Worm (Caenorhabditis elegans) whole organism, L1 larva: ENCODE data around the gene dmd-3.

Source experiments
- C34B4.2 ChIP-seq: sonication (generic microtip); optimal IDR thresholded peaks from 2 replicates; lab custom pipeline; 2017; ENCODE audit warnings: mild to moderate bottlenecking, missing genetic modification characterization, missing compliant biosample characterization
- aha-1 ChIP-seq: fragments of 150-350 bp; optimal IDR thresholded peaks from 2 replicates; lab custom pipeline; 2014; ENCODE audit warnings: missing biosample characterization, missing genetic modification characterization
- aly-2 ChIP-seq: fragments of 150-350 bp; optimal IDR thresholded peaks from 2 replicates; lab custom pipeline; 2014; ENCODE audit warnings: missing biosample characterization, missing genetic modification characterization
- blmp-1 ChIP-seq: fragments of 150-350 bp; optimal IDR thresholded peaks from 2 replicates; lab custom pipeline; 2014; ENCODE audit warnings: missing biosample characterization, missing genetic modification characterization
- ceh-8 ChIP-seq: fragments of 200-800 bp; sonication (Bioruptor generic); optimal IDR thresholded peaks from 2 replicates; lab custom pipeline; 2018; ENCODE audit warnings: mild to moderate bottlenecking, missing genetic modification characterization, moderate library complexity, missing compliant biosample characterization
- ceh-90 ChIP-seq: sonication (generic microtip); optimal IDR thresholded peaks from 2 replicates; lab custom pipeline; 2016; ENCODE audit warnings: missing genetic modification characterization, missing compliant biosample characterization
- dpl-1 ChIP-seq, 3 experiments: fragments of 150-350 bp in 2 of 3; sonication (generic microtip) in 1 of 3; optimal IDR thresholded peaks; 2 replicates each; lab custom pipeline; 2014 to 2017; ENCODE audit warnings: missing biosample characterization in 3 of 3, missing genetic modification characterization in 3 of 3, missing genetic modification reagents in 3 of 3
- dsc-1 ChIP-seq: sonication (generic microtip); optimal IDR thresholded peaks from 2 replicates; lab custom pipeline; 2016; ENCODE audit warnings: mild to moderate bottlenecking, missing genetic modification characterization, missing compliant biosample characterization
- efl-1 ChIP-seq, 4 experiments: fragments of 150-350 bp; optimal IDR thresholded peaks in 3 of 4; peaks in 1 of 4; 1 replicate in 1 of 4; 2 replicates in 3 of 4; lab custom pipeline; 2014; ENCODE audit warnings: missing biosample characterization in 2 of 4, missing genetic modification characterization in 2 of 4, missing genetic modification reagents in 2 of 4
- egl-27 ChIP-seq, 2 experiments: fragments of 150-350 bp in 1 of 2; sonication (generic microtip); optimal IDR thresholded peaks; 3 replicates each; lab custom pipeline; 2017 to 2018; ENCODE audit warnings: missing biosample characterization in 2 of 2, missing genetic modification characterization in 2 of 2, missing genetic modification reagents in 2 of 2
- elt-2 ChIP-seq: sonication (generic microtip); optimal IDR thresholded peaks from 2 replicates; lab custom pipeline; 2016; ENCODE audit warnings: missing genetic modification characterization, mild to moderate bottlenecking, inconsistent platforms, missing compliant biosample characterization, missing genetic modification reagents
- elt-3 ChIP-seq, 6 experiments: fragments of 150-350 bp in 1 of 6; sonication (generic microtip); optimal IDR thresholded peaks; 2 replicates each; lab custom pipeline; 2017 to 2018; ENCODE audit warnings: missing biosample characterization in 6 of 6, missing genetic modification characterization in 6 of 6, inconsistent platforms in 1 of 6
- ets-5 ChIP-seq: fragments of 200-800 bp; sonication (Bioruptor generic); IDR thresholded peaks from 2 replicates; pipeline ENCODE4 v1.3.6; 2022; ENCODE audit warnings: missing genetic modification characterization, missing compliant biosample characterization
- fkh-4 ChIP-seq: sonication (generic microtip); optimal IDR thresholded peaks from 2 replicates; lab custom pipeline; 2016; ENCODE audit warnings: missing compliant biosample characterization, missing genetic modification characterization, borderline replicate concordance
- fkh-8 ChIP-seq: sonication (generic microtip); optimal IDR thresholded peaks from 2 replicates; lab custom pipeline; 2016; ENCODE audit warnings: mild to moderate bottlenecking, missing genetic modification characterization, missing compliant biosample characterization
- fos-1 ChIP-seq: fragments of 150-350 bp; optimal IDR thresholded peaks from 2 replicates; lab custom pipeline; 2014; ENCODE audit warnings: missing biosample characterization, missing genetic modification characterization
- grh-1 ChIP-seq: fragments of 200-800 bp; sonication (Bioruptor generic); IDR thresholded peaks from 2 replicates; pipeline ENCODE4 v1.3.6; 2022; ENCODE audit warnings: missing genetic modification reagents, missing genetic modification characterization, missing compliant biosample characterization
- hpl-2 ChIP-seq: fragments of 150-350 bp; optimal IDR thresholded peaks from 2 replicates; lab custom pipeline; 2014; ENCODE audit warnings: missing biosample characterization, missing genetic modification reagents, missing genetic modification characterization
- lin-14 ChIP-seq: fragments of 200-800 bp; sonication (Bioruptor generic); optimal IDR thresholded peaks from 2 replicates; lab custom pipeline; 2018; ENCODE audit warnings: mild to moderate bottlenecking, missing genetic modification characterization, moderate library complexity, missing compliant biosample characterization
- lin-15B ChIP-seq: fragments of 150-350 bp; sonication (generic microtip); optimal IDR thresholded peaks from 3 replicates; lab custom pipeline; 2014; ENCODE audit warnings: missing biosample characterization, missing genetic modification characterization
- lir-3 ChIP-seq: sonication (generic microtip); optimal IDR thresholded peaks from 2 replicates; lab custom pipeline; 2016; ENCODE audit warnings: mild to moderate bottlenecking, missing genetic modification characterization, moderate library complexity, missing compliant biosample characterization; ENCODE audit not compliant: poor library complexity
- lsy-2 ChIP-seq, 2 experiments: fragments of 150-350 bp; optimal IDR thresholded peaks; 2 replicates each; lab custom pipeline; 2014; ENCODE audit warnings: missing biosample characterization in 2 of 2, missing genetic modification characterization in 2 of 2
- mab-9 ChIP-seq: fragments of 200-800 bp; sonication (Bioruptor generic); IDR thresholded peaks from 2 replicates; pipeline ENCODE4 v1.3.6; 2022; ENCODE audit warnings: missing genetic modification reagents, missing genetic modification characterization, missing compliant biosample characterization
- nhr-11 ChIP-seq: fragments of 150-350 bp; optimal IDR thresholded peaks from 2 replicates; lab custom pipeline; 2014; ENCODE audit warnings: missing biosample characterization, missing genetic modification characterization
- nhr-20 ChIP-seq: sonication (generic microtip); optimal IDR thresholded peaks from 2 replicates; lab custom pipeline; 2016; ENCODE audit warnings: mild to moderate bottlenecking, missing genetic modification characterization, missing compliant biosample characterization
- nhr-237 ChIP-seq: fragments of 150-350 bp; optimal IDR thresholded peaks from 2 replicates; lab custom pipeline; 2014; ENCODE audit warnings: missing biosample characterization, missing genetic modification characterization
- nhr-77 ChIP-seq: fragments of 150-350 bp; optimal IDR thresholded peaks from 2 replicates; lab custom pipeline; 2014; ENCODE audit warnings: missing biosample characterization, missing genetic modification characterization
- nhr-84 ChIP-seq: sonication (generic microtip); optimal IDR thresholded peaks from 2 replicates; lab custom pipeline; 2017; ENCODE audit warnings: missing biosample characterization, missing genetic modification characterization
- nhr-85 ChIP-seq: sonication (generic microtip); peaks from one replicate; lab custom pipeline; 2016; ENCODE audit warnings: missing genetic modification characterization, inconsistent platforms, missing compliant biosample characterization
- pax-3 ChIP-seq: fragments of 200-800 bp; sonication (Bioruptor generic); optimal IDR thresholded peaks from 2 replicates; lab custom pipeline; 2018; ENCODE audit warnings: mild to moderate bottlenecking, missing genetic modification characterization, moderate library complexity, missing compliant biosample characterization
- pqm-1 ChIP-seq: sonication (generic microtip); optimal IDR thresholded peaks from 3 replicates; lab custom pipeline; 2017; ENCODE audit warnings: missing biosample characterization, missing genetic modification characterization
- rnt-1 ChIP-seq: sonication (generic microtip); optimal IDR thresholded peaks from 2 replicates; lab custom pipeline; 2016; ENCODE audit warnings: mild to moderate bottlenecking, missing genetic modification characterization, moderate library complexity, missing compliant biosample characterization
- snu-23 ChIP-seq: sonication (generic microtip); optimal IDR thresholded peaks from 2 replicates; lab custom pipeline; 2016; ENCODE audit warnings: missing genetic modification characterization, missing compliant biosample characterization
- sox-4 ChIP-seq: sonication (generic microtip); optimal IDR thresholded peaks from 2 replicates; lab custom pipeline; 2016; ENCODE audit warnings: missing genetic modification characterization, missing compliant biosample characterization
- sptf-1 ChIP-seq: fragments of 150-350 bp; optimal IDR thresholded peaks from 2 replicates; lab custom pipeline; 2014; ENCODE audit warnings: missing biosample characterization, missing genetic modification characterization
- sup-37 ChIP-seq: fragments of 200-800 bp; sonication (Bioruptor generic); optimal IDR thresholded peaks from 2 replicates; lab custom pipeline; 2018; ENCODE audit warnings: mild to moderate bottlenecking, missing genetic modification characterization, missing compliant biosample characterization
- swsn-7 ChIP-seq: sonication (generic microtip); optimal IDR thresholded peaks from 2 replicates; lab custom pipeline; 2016; ENCODE audit warnings: missing genetic modification characterization, missing compliant biosample characterization
- tbx-2 ChIP-seq: sonication (generic microtip); optimal IDR thresholded peaks from 2 replicates; lab custom pipeline; 2016; ENCODE audit warnings: missing genetic modification characterization, missing compliant biosample characterization
- tlp-1 ChIP-seq: fragments of 150-350 bp; optimal IDR thresholded peaks from 2 replicates; lab custom pipeline; 2014; ENCODE audit warnings: missing biosample characterization, missing genetic modification characterization
- unc-30 ChIP-seq: sonication (generic microtip); optimal IDR thresholded peaks from 2 replicates; lab custom pipeline; 2017; ENCODE audit warnings: missing biosample characterization, missing genetic modification characterization
- vab-15 ChIP-seq: sonication (generic microtip); optimal IDR thresholded peaks from 2 replicates; lab custom pipeline; 2017; ENCODE audit warnings: missing genotype, mild to moderate bottlenecking, missing genetic modification characterization, missing compliant biosample characterization
- xbp-1 ChIP-seq: sonication (generic microtip); optimal IDR thresholded peaks from 2 replicates; lab custom pipeline; 2016; ENCODE audit warnings: missing genetic modification characterization, missing compliant biosample characterization
- ztf-11 ChIP-seq, 2 experiments: sonication (generic microtip); optimal IDR thresholded peaks; 2 replicates each; lab custom pipeline; 2016 to 2017; ENCODE audit warnings: missing genetic modification characterization in 2 of 2, missing biosample characterization in 1 of 2, missing compliant biosample characterization in 1 of 2
- ztf-4 ChIP-seq: fragments of 150-350 bp; optimal IDR thresholded peaks from 2 replicates; lab custom pipeline; 2014; ENCODE audit warnings: missing biosample characterization, missing genetic modification characterization

The dmd-3 gene

DNA sequence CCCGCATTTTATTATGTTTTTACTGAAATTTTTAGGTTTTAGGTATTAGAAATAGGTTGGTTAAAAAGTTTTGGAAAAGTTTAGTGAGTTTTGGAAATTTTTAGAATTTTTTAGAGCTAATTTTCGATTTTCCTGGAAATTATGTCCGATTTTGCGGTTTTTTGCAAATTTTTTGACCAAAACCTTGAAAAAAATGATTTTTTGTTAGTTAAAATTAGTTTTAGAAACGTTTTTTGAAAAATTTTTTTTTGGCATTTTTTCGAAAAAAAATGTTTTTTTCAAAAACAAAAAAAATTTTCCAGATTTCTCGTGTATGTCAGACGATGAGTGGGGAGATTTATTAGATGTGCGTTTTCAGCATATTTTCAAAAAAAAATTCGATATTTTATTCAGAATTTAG is 30.3 kb downstream of the dmd-3 start, which contains the start of gene dyf-19:
Gene dyf-19 (plus strand): TSS at position 301 of the 400 bp plus-strand sequence.
- TF ChIP-seq fkh-4 (tag; lab: Kevin White, UChicago), result no peak
- no peak for TF ChIP-seq sup-37 (GFP tag; lab: Kevin White, UChicago)
- no peak for TF ChIP-seq blmp-1 (tag; lab: Kevin White, UChicago)
- no peak for TF ChIP-seq lir-3 (tag; lab: Kevin White, UChicago)
- TF ChIP-seq unc-30 (tag; lab: Kevin White, UChicago), result no peak
- TF ChIP-seq sox-4 (tag; lab: Kevin White, UChicago), result no peak
- TF ChIP-seq C34B4.2 (tag; lab: Kevin White, UChicago), result no peak
- TF ChIP-seq nhr-85, result no peak
- TF ChIP-seq ceh-90 (tag; lab: Kevin White, UChicago), result no peak
- no peak for TF ChIP-seq aly-2 (tag; lab: Kevin White, UChicago)
- no peak for TF ChIP-seq tlp-1 (tag; lab: Kevin White, UChicago)
- TF ChIP-seq efl-1 (optimal IDR thresholded peaks at IDR 0.05; lab: Kevin White, UChicago), result no peak
- no peak for TF ChIP-seq efl-1 (GFP tag; optimal IDR thresholded peaks at IDR 0.05 in 1 of 2; lab: Kevin White, UChicago)
- no peak for TF ChIP-seq snu-23 (GFP tag; lab: Kevin White, UChicago)
- TF ChIP-seq elt-2 (tag; lab: Kevin White, UChicago), result no peak
- no peak for TF ChIP-seq egl-27 (tag; optimal IDR thresholded peaks at IDR 0.05; lab: Kevin White, UChicago)
- no peak for TF ChIP-seq nhr-77 (tag; lab: Kevin White, UChicago)

ce11 chrV:19623523-19624312 is 31.3 kb downstream of the dmd-3 start:
- TF ChIP-seq lsy-2 (tag; optimal IDR thresholded peaks at IDR 0.05; lab: Kevin White, UChicago) (peak in 1 of 2 experiments; percentile 35), elt-3 (tag; optimal IDR thresholded peaks at IDR 0.05; lab: Kevin White, UChicago) (peak in 1 of 6 experiments; percentile 8), efl-1 (optimal IDR thresholded peaks at IDR 0.05; lab: Kevin White, UChicago) (no peak), efl-1 (GFP tag; optimal IDR thresholded peaks at IDR 0.05 in 1 of 2; lab: Kevin White, UChicago) (peak in 1 of 2 experiments; percentile 72), nhr-20 (tag; lab: Kevin White, UChicago) (no peak), blmp-1 (tag; lab: Kevin White, UChicago) (peak; percentile 37), nhr-85 (peak; percentile 16), ceh-90 (tag; lab: Kevin White, UChicago) (no peak), elt-2 (tag; lab: Kevin White, UChicago) (peak; percentile 16)

DNA sequence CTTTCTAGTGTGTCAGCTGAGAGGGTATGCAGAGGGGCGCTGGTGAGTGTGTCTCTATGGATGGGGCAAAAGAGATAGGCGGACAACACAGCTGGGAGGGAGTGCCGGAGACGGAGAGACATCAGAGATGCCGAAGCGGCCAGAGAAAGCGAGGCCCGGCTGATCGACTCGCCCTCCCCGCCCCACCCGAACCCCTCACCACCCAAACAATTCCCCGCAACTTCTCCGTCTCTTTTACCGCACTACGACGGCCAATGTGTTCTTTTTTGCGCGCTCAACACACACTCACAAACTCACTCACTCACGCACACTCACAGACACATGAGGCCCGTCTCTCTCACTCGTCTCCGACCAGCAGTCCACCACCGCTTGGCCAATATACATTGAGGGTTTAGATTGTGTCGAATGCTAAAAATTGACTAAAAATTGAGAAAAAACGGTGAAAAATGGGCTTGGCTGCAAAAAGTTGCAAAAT is 32.6 kb downstream of the dmd-3 start, which contains the start of gene Y43F8C.3:
Gene Y43F8C.3 (minus strand): TSS at position 187 of the 475 bp plus-strand sequence.
- TF ChIP-seq aha-1, result no peak
- TF ChIP-seq dsc-1 (tag; lab: Kevin White, UChicago), result no peak
- peak; percentile 95 for TF ChIP-seq lin-14 (GFP tag; lab: Kevin White, UChicago)
- no peak for TF ChIP-seq ets-5 (GFP tag; lab: Robert Waterston, UW)
- TF ChIP-seq swsn-7 (tag; lab: Kevin White, UChicago), result peak; percentile 48
- TF ChIP-seq efl-1 (optimal IDR thresholded peaks at IDR 0.05; lab: Kevin White, UChicago), result peak; percentile 32 to 46
- TF ChIP-seq efl-1 (GFP tag; optimal IDR thresholded peaks at IDR 0.05 in 1 of 2; lab: Kevin White, UChicago), result peak; percentile 33 to 92
- TF ChIP-seq tlp-1 (tag; lab: Kevin White, UChicago), result no peak
- no peak for TF ChIP-seq nhr-11
- no peak for TF ChIP-seq xbp-1 (tag; lab: Kevin White, UChicago)
- no peak for TF ChIP-seq ztf-4
- peak in 1 of 2 experiments; percentile 2 for TF ChIP-seq ztf-11 (tag; optimal IDR thresholded peaks at IDR 0.05; lab: Kevin White, UChicago)
- no peak for TF ChIP-seq sptf-1 (tag; lab: Kevin White, UChicago)
- TF ChIP-seq hpl-2, result no peak
- no peak for TF ChIP-seq pqm-1 (tag; lab: Kevin White, UChicago)
- peak; percentile 37 for TF ChIP-seq fos-1 (tag; lab: Kevin White, UChicago)
- TF ChIP-seq sup-37 (GFP tag; lab: Kevin White, UChicago), result no peak
- TF ChIP-seq vab-15 (tag; lab: Kevin White, UChicago), result no peak
- TF ChIP-seq egl-27 (tag; optimal IDR thresholded peaks at IDR 0.05; lab: Kevin White, UChicago), result no peak
- TF ChIP-seq rnt-1 (tag; lab: Kevin White, UChicago), result peak; percentile 65
- TF ChIP-seq lin-15B (tag; lab: Kevin White, UChicago), result no peak
- TF ChIP-seq dpl-1 (GFP tag; optimal IDR thresholded peaks at IDR 0.05; lab: Kevin White, UChicago), result peak; percentile 6 to 49 (median 13)
- TF ChIP-seq snu-23 (GFP tag; lab: Kevin White, UChicago), result peak; percentile 65
- TF ChIP-seq tbx-2, result peak; percentile 29
- peak; percentile 91 for TF ChIP-seq fkh-8 (tag; lab: Kevin White, UChicago)
- TF ChIP-seq pax-3 (tag; lab: Kevin White, UChicago), result peak; percentile 9
- TF ChIP-seq grh-1 (GFP tag; lab: Robert Waterston, UW), result peak; percentile 12; the same call in 1 of the 2 replicates
- TF ChIP-seq mab-9 (GFP tag; lab: Robert Waterston, UW), result peak; percentile 22; the same call in 1 of the 2 replicates
- no peak for TF ChIP-seq nhr-237 (tag; lab: Kevin White, UChicago)
- peak; percentile 63 for TF ChIP-seq ceh-8 (GFP tag; lab: Kevin White, UChicago)
- TF ChIP-seq elt-3 (tag; optimal IDR thresholded peaks at IDR 0.05; lab: Kevin White, UChicago), result peak in 1 of 6 experiments; percentile 3
- no peak for TF ChIP-seq nhr-84
